Fruit fly (Drosophila melanogaster): ENCODE measurements around the gene c11.1.

Gene c11.1

dm6 chrX:9282783-9283289, at the start of gene c11.1 (continued):
- peak; percentile 16 for TF ChIP-seq Fer1 (GFP tag; optimal IDR thresholded peaks at IDR 0.05)
- TF ChIP-seq CG11504 (tag; optimal IDR thresholded peaks at IDR 0.05), result no peak
- TF ChIP-seq CG11456 (GFP tag; IDR thresholded peaks at IDR 0.05), result no peak
- TF ChIP-seq CG7556 (GFP tag; optimal IDR thresholded peaks at IDR 0.05), result no peak
- TF ChIP-seq jumu (GFP tag; optimal IDR thresholded peaks at IDR 0.05), result no peak
- no peak for TF ChIP-seq CG16815 (GFP tag; optimal IDR thresholded peaks at IDR 0.05)
- peak; percentile 18 for TF ChIP-seq CG2712 (tag; optimal IDR thresholded peaks at IDR 0.05)
- TF ChIP-seq CG34422 (GFP tag; IDR thresholded peaks at IDR 0.05), result peak; percentile 53; the same call in 2 of the 3 replicates
- TF ChIP-seq exex (tag; optimal IDR thresholded peaks at IDR 0.05), result no peak
- no peak for TF ChIP-seq ac (GFP tag; optimal IDR thresholded peaks at IDR 0.05)
- TF ChIP-seq CG1602 (GFP tag; optimal IDR thresholded peaks at IDR 0.05), result no peak
- TF ChIP-seq tap (tag; optimal IDR thresholded peaks at IDR 0.05), result no peak
- TF ChIP-seq HLH3B (GFP tag; IDR thresholded peaks at IDR 0.05), result no peak
- TF ChIP-seq CoRest (tag; optimal IDR thresholded peaks at IDR 0.05), result peak; percentile 24
- no peak for TF ChIP-seq Taf1 (GFP tag; IDR thresholded peaks at IDR 0.05)
- no peak for TF ChIP-seq bowl (GFP tag; IDR thresholded peaks at IDR 0.05)
- TF ChIP-seq MESR4 (GFP tag; optimal IDR thresholded peaks at IDR 0.05), result peak; percentile 73
- no peak for TF ChIP-seq CG12155 (GFP tag; optimal IDR thresholded peaks at IDR 0.05)
- no peak for TF ChIP-seq CG3995 (GFP tag; optimal IDR thresholded peaks at IDR 0.05)
- TF ChIP-seq pum (GFP tag; optimal IDR thresholded peaks at IDR 0.05), result no peak
- no peak for TF ChIP-seq nau (GFP tag; optimal IDR thresholded peaks at IDR 0.05)
- TF ChIP-seq lov (optimal IDR thresholded peaks at IDR 0.05), result no peak
- no peak for TF ChIP-seq lov (GFP tag; IDR thresholded peaks at IDR 0.05)
- no peak for TF ChIP-seq Blimp-1 (GFP tag; optimal IDR thresholded peaks at IDR 0.05)
- TF ChIP-seq Fer2 (tag; optimal IDR thresholded peaks at IDR 0.05), result no peak
- TF ChIP-seq lola (GFP tag; optimal IDR thresholded peaks at IDR 0.05), result no peak
- TF ChIP-seq gro (GFP tag; optimal IDR thresholded peaks at IDR 0.05), result no peak
- TF ChIP-seq pzg (GFP tag; optimal IDR thresholded peaks at IDR 0.05), result peak; percentile 83
- no peak for TF ChIP-seq Eip74EF (GFP tag; optimal IDR thresholded peaks at IDR 0.05)
- no peak for TF ChIP-seq CG8388 (GFP tag; optimal IDR thresholded peaks at IDR 0.05)
- no peak for TF ChIP-seq Doc3 (GFP tag; IDR thresholded peaks at IDR 0.05; ENCODE audit: partially characterized antibody)
- no peak for TF ChIP-seq sr (GFP tag; IDR thresholded peaks at IDR 0.05)
- no peak for TF ChIP-seq Dip2 (GFP tag; IDR thresholded peaks at IDR 0.05)
- TF ChIP-seq CG10147 (GFP tag; optimal IDR thresholded peaks at IDR 0.05), result no peak
- peak; percentile 53; the same call in 2 of the 3 replicates for TF ChIP-seq knrl (GFP tag; IDR thresholded peaks at IDR 0.05; ENCODE audit: partially characterized antibody)
- no peak for TF ChIP-seq jigr1 (GFP tag; IDR thresholded peaks at IDR 0.05)
- peak; percentile 34; the same call in 1 of the 3 replicates for TF ChIP-seq ci (GFP tag; IDR thresholded peaks at IDR 0.05)
- peak; percentile 66 for TF ChIP-seq Dp (GFP tag; optimal IDR thresholded peaks at IDR 0.05)
- TF ChIP-seq CG8290 (GFP tag; optimal IDR thresholded peaks at IDR 0.05), result peak; percentile 50
- no peak for TF ChIP-seq CG8290 (tag; optimal IDR thresholded peaks at IDR 0.05)
- TF ChIP-seq Deaf1 (tag; optimal IDR thresholded peaks at IDR 0.05), result no peak
- no peak for TF ChIP-seq slou (GFP tag; optimal IDR thresholded peaks at IDR 0.05)
- TF ChIP-seq Dll (GFP tag; IDR thresholded peaks at IDR 0.05; ENCODE audit: partially characterized antibody), result peak; percentile 41; the same call in 1 of the 4 replicates
- TF ChIP-seq CG18011 (GFP tag; optimal IDR thresholded peaks at IDR 0.05), result no peak
- peak; percentile 14 for TF ChIP-seq CG8924 (tag; optimal IDR thresholded peaks at IDR 0.05)
- no peak for TF ChIP-seq CG14965 (GFP tag; optimal IDR thresholded peaks at IDR 0.05; ENCODE audit: borderline replicate concordance)
- peak; percentile 83 for TF ChIP-seq CG15479 (GFP tag; optimal IDR thresholded peaks at IDR 0.05)
- TF ChIP-seq Opbp (GFP tag; IDR thresholded peaks at IDR 0.05; ENCODE audit: partially characterized antibody), result no peak; the same call in 2 of the 3 replicates
- TF ChIP-seq amos (GFP tag; IDR thresholded peaks at IDR 0.05; ENCODE audit: partially characterized antibody), result peak; percentile 40; the same call in 1 of the 2 replicates
- TF ChIP-seq CG32532 (GFP tag; IDR thresholded peaks at IDR 0.05), result no peak

All from whole organism, embryonic.